Worm (Caenorhabditis elegans) whole organism, L4 larva: ENCODE data around the gene C18H7.6.

ENCODE experiments used
- aha-1 ChIP-seq: fragments of 150-350 bp; peaks from one replicate; lab custom pipeline; 2014; ENCODE audit warnings: missing biosample characterization, missing genetic modification characterization
- ceh-28 ChIP-seq: fragments of 150-350 bp; optimal IDR thresholded peaks from 2 replicates; lab custom pipeline; 2014; ENCODE audit warnings: missing biosample characterization, missing genetic modification reagents, missing genetic modification characterization
- ceh-44 ChIP-seq: fragments of 200-800 bp; sonication (Bioruptor generic); IDR thresholded peaks from 2 replicates; pipeline ENCODE4 v1.3.6; 2022; ENCODE audit warnings: missing genetic modification reagents, missing genetic modification characterization, missing compliant biosample characterization
- ces-1 ChIP-seq: fragments of 150-350 bp; sonication (generic microtip); optimal IDR thresholded peaks from 4 replicates; lab custom pipeline; 2014; ENCODE audit warnings: missing biosample characterization, missing genetic modification reagents, missing genetic modification characterization
- daf-16 ChIP-seq, 3 experiments: sonication (generic microtip); optimal IDR thresholded peaks; 2 replicates each; lab custom pipeline; 2016 to 2017; ENCODE audit warnings: missing genetic modification characterization in 3 of 3, missing genetic modification reagents in 3 of 3, mild to moderate bottlenecking in 2 of 3, missing compliant biosample characterization in 2 of 3, missing biosample characterization in 1 of 3, moderate library complexity in 1 of 3
- dmd-6 ChIP-seq: fragments of 200-800 bp; sonication (Bioruptor generic); IDR thresholded peaks from 2 replicates; pipeline ENCODE4 v1.3.6; 2022; ENCODE audit warnings: missing genetic modification reagents, missing genetic modification characterization, missing compliant biosample characterization
- egl-27 ChIP-seq: sonication (generic microtip); optimal IDR thresholded peaks from 3 replicates; lab custom pipeline; 2017; ENCODE audit warnings: missing biosample characterization, missing genetic modification reagents, missing genetic modification characterization
- egl-43 ChIP-seq: fragments of 200-800 bp; sonication (Bioruptor generic); IDR thresholded peaks from 2 replicates; pipeline ENCODE4 v1.3.6; 2022; ENCODE audit warnings: missing genetic modification reagents, missing genetic modification characterization, missing compliant biosample characterization
- gei-8 ChIP-seq: fragments of 200-800 bp; sonication (Bioruptor generic); optimal IDR thresholded peaks from 2 replicates; lab custom pipeline; 2018; ENCODE audit warnings: mild to moderate bottlenecking, missing genetic modification characterization, missing compliant biosample characterization
- lin-13 ChIP-seq: fragments of 150-350 bp; optimal IDR thresholded peaks from 2 replicates; lab custom pipeline; 2014; ENCODE audit warnings: missing biosample characterization, missing genetic modification reagents, missing genetic modification characterization
- madf-5 ChIP-seq, 2 experiments: fragments of 200-800 bp; sonication (Bioruptor generic); IDR thresholded peaks; 2 replicates each; pipeline ENCODE4 v1.3.6; 2022; ENCODE audit warnings: missing compliant biosample characterization in 2 of 2, missing genetic modification characterization in 2 of 2
- mdl-1 ChIP-seq, 2 experiments: fragments of 150-350 bp in 1 of 2; sonication (generic microtip) in 1 of 2; optimal IDR thresholded peaks; 2 replicates each; lab custom pipeline; 2014 to 2017; ENCODE audit warnings: missing biosample characterization in 2 of 2, missing genetic modification characterization in 2 of 2
- mdt-29 ChIP-seq: fragments of 200-800 bp; sonication (Bioruptor generic); IDR thresholded peaks from 2 replicates; pipeline ENCODE4 v1.3.6; 2022; ENCODE audit warnings: missing genetic modification reagents, missing genetic modification characterization, missing compliant biosample characterization
- mxl-2 ChIP-seq: fragments of 200-800 bp; sonication (Bioruptor generic); conservative IDR thresholded peaks from 2 replicates; pipeline ENCODE4 v1.3.6; 2022; ENCODE audit warnings: missing genetic modification reagents, missing genetic modification characterization, missing compliant biosample characterization
- nhr-41 ChIP-seq: fragments of 200-800 bp; sonication (Bioruptor generic); IDR thresholded peaks from 2 replicates; pipeline ENCODE4 v1.3.6; 2022; ENCODE audit warnings: missing genetic modification reagents, missing genetic modification characterization, missing compliant biosample characterization
- nhr-6 ChIP-seq: fragments of 150-350 bp; optimal IDR thresholded peaks from 2 replicates; lab custom pipeline; 2014; ENCODE audit warnings: missing biosample characterization, missing genetic modification characterization
- nhr-77 ChIP-seq: fragments of 150-350 bp; optimal IDR thresholded peaks from 2 replicates; lab custom pipeline; 2014; ENCODE audit warnings: missing biosample characterization, missing genetic modification characterization
- pha-4 ChIP-seq, 2 experiments: fragments of 150-350 bp in 1 of 2; fragments of 200-800 bp in 1 of 2; sonication (Bioruptor generic) in 1 of 2; IDR thresholded peaks in 1 of 2; optimal IDR thresholded peaks in 1 of 2; 2 replicates each; pipeline versions ENCODE4 v1.3.6 to Lab custom; 2014 to 2022; ENCODE audit warnings: missing genetic modification characterization in 2 of 2, missing genetic modification reagents in 2 of 2, missing biosample characterization in 1 of 2, missing compliant biosample characterization in 1 of 2
- rbr-2 ChIP-seq: sonication (generic microtip); optimal IDR thresholded peaks from 2 replicates; lab custom pipeline; 2016; ENCODE audit warnings: missing genotype, missing genetic modification characterization, missing compliant biosample characterization
- saeg-2 ChIP-seq: fragments of 200-800 bp; sonication (Bioruptor generic); IDR thresholded peaks from 2 replicates; pipeline ENCODE4 v1.3.6; 2022; ENCODE audit warnings: missing genetic modification reagents, missing genetic modification characterization, missing compliant biosample characterization
- sdz-12 ChIP-seq: fragments of 200-800 bp; sonication (Bioruptor generic); optimal IDR thresholded peaks from 2 replicates; lab custom pipeline; 2018; ENCODE audit warnings: mild to moderate bottlenecking, missing genetic modification characterization, missing compliant biosample characterization
- set-16 ChIP-seq: fragments of 200-800 bp; sonication (Bioruptor generic); IDR thresholded peaks from 2 replicates; pipeline ENCODE4 v1.3.6; 2022; ENCODE audit warnings: missing genetic modification reagents, missing genetic modification characterization, missing compliant biosample characterization
- skn-1 ChIP-seq: fragments of 150-350 bp; optimal IDR thresholded peaks from 2 replicates; lab custom pipeline; 2014; ENCODE audit warnings: missing biosample characterization, missing genetic modification characterization
- snpc-1.2 ChIP-seq: fragments of 200-800 bp; sonication (Bioruptor generic); IDR thresholded peaks from 2 replicates; pipeline ENCODE4 v1.3.6; 2022; ENCODE audit warnings: missing genetic modification reagents, missing genetic modification characterization, missing compliant biosample characterization
- spr-1 ChIP-seq: sonication (generic microtip); optimal IDR thresholded peaks from 2 replicates; lab custom pipeline; 2016; ENCODE audit warnings: mild to moderate bottlenecking, missing genetic modification characterization, missing compliant biosample characterization
- unc-130 ChIP-seq: sonication (generic microtip); optimal IDR thresholded peaks from 2 replicates; lab custom pipeline; 2016; ENCODE audit warnings: missing genetic modification reagents, missing genetic modification characterization, missing compliant biosample characterization
- unc-39 ChIP-seq: sonication (generic microtip); optimal IDR thresholded peaks from 2 replicates; lab custom pipeline; 2017; ENCODE audit warnings: missing biosample characterization, missing genetic modification characterization
- unc-62 ChIP-seq, 3 experiments: fragments of 150-350 bp in 1 of 3; sonication (generic microtip); optimal IDR thresholded peaks in 2 of 3; peaks in 1 of 3; 1 replicate in 1 of 3; 2 replicates in 2 of 3; lab custom pipeline; 2014 to 2017; ENCODE audit warnings: missing biosample characterization in 3 of 3, missing genetic modification characterization in 3 of 3, missing genetic modification reagents in 3 of 3, missing genotype in 1 of 3
- ztf-7 ChIP-seq: fragments of 150-350 bp; optimal IDR thresholded peaks from 2 replicates; lab custom pipeline; 2014; ENCODE audit warnings: missing biosample characterization, missing genetic modification characterization

Gene C18H7.6

DNA sequence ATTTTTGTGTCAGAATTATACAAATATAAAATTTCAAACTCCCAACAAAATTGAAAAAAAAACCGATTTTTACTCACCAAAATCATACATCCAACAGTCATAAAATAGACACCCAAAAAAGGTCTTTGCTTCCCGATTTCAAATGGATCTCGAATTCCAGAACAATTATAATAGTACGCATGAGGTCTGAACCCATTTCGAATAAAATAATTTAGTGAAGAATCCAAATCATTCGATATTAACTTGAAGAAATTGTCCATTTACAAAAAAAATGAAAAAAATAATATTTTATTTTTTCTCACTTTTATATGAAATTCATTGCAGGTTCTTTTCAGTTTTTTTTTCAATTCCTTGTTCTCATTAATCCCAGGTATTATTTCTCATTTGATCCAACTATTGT is 9.3 kb upstream of the C18H7.6 start, which contains the start of gene srt-59:
Gene srt-59 (minus strand): TSS at position 101 of the 400 bp plus-strand sequence.
- TF ChIP-seq lin-13 (GFP tag; lab: Kevin White, UChicago), result no peak
- TF ChIP-seq pha-4 (GFP tag; IDR thresholded peaks at IDR 0.05; lab: Robert Waterston, UW), result no peak
- no peak for TF ChIP-seq pha-4 (tag; optimal IDR thresholded peaks at IDR 0.05; lab: Kevin White, UChicago)

DNA sequence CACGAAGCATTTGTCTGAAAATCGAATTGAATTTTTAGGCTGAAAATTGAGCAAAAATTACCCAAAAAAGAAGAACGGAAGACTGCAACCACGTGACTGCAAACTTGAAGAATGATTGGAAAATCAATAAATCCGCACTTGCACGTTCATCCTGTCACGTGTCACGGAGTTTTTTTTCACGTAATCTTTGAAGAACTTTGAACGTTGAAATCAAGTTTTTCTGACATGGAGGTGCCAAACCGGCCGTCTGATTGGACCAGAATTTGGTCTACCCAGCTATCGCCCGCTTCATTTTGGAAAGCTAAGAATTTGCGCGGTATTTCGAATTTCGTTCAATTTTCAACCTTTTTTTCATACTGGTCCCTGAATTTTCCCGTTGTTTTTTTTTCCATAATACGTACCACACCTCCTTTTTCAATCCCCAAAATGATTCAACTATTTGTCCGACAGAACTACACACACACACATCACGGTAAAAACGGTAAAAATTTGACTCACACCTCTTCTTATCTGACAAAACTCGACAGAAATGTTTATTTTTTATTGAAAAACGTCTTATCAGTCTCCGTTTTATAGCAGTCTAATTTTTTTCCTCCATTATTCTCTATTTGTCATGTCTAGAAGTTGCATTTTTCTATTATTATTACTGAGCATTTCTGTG is 4.1 kb upstream of the C18H7.6 start, which contains the start of the genes C18H7.7 and C18H7.11:
Gene C18H7.7 (minus strand): TSS at position 101 of the 661 bp plus-strand sequence.
Gene C18H7.11 (plus strand): TSS at position 611 of the 661 bp plus-strand sequence.
- TF ChIP-seq nhr-41 (GFP tag; lab: Robert Waterston, UW) (no peak), daf-16 (GFP tag; optimal IDR thresholded peaks at IDR 0.05; lab: Kevin White, UChicago) (no peak), daf-16 (tag; optimal IDR thresholded peaks at IDR 0.05; lab: Kevin White, UChicago) (peak; percentile 31), dmd-6 (peak; percentile 27; the same call in 1 of the 2 replicates)

DNA sequence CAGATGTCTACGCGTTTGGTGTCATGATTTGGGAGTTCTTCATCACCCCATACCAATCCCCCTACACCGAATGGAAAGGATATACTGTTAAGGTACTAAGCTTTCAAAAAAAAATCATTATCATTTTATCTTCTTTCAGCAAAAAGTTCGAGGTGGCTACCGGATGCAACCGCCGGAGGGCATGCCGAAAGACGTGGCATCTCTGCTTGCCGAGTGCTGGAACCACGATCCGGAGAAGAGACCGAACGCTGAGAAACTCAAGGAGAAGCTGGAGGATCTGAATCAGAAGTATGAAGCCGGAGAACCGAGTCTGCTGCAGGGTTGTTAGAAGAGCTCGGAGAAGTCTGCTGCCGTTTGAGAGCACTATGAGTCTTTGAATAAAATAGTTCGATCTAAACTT is 2.6 kb upstream of the C18H7.6 start:
- TF ChIP-seq set-16 (peak; percentile 69), aha-1 (tag; lab: Kevin White, UChicago) (peak; percentile 92), egl-27 (tag; lab: Kevin White, UChicago) (no peak)
- TF ChIP-seq, all 104 proteins: peak for 2

DNA sequence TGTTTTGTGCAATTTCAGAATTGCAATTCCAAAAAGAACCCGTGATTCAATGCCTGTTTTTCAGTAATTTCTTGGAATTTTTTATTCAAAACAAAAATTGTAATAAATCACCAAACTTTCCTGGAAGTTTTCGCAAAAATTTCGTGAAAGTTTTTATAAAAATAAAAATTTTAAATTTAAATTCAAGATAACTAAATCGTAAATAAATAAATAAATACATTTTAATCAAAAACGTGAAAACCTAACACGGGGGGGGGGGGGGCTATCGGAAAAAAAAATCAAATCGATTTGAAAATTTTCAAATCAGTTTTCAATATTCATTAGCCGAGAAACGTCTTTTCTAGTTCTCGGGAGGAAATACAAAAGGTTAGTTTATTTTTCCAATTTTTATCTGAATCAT is 744 bp upstream of the C18H7.6 start, which contains the start of gene C18H7.4:
Gene C18H7.4 (plus strand): TSS at position 301 of the 400 bp plus-strand sequence.
- TF ChIP-seq snpc-1.2 (GFP tag; lab: Robert Waterston, UW), result no peak
- TF ChIP-seq nhr-77 (tag; lab: Kevin White, UChicago), result no peak
- no peak for TF ChIP-seq gei-8
- no peak for TF ChIP-seq ztf-7
- no peak for TF ChIP-seq rbr-2
- TF ChIP-seq nhr-6, result no peak
- TF ChIP-seq skn-1 (tag; lab: Kevin White, UChicago), result no peak
- TF ChIP-seq ceh-28 (tag; lab: Kevin White, UChicago), result no peak
- TF ChIP-seq unc-130, result no peak

DNA sequence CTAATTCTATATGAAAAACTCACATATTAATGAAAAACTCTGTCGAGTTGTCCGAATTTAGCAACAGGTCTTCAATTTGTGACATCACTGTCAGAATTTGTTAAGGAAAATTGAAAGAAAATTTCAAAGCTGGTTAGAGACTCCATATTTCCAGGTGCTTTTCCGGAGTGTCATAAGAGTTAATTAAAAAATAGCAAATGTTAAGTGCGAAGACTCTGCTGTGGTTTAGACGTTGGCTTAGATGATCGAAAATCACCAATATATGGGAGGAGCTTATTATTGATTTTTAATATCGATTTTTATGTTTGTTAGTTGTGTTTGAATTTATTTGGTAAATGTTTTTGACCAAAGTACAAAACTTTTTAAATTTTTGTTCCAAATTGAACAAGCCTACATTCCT is 4.6 kb downstream of the C18H7.6 start, which contains the start of gene C18H7.12:
Gene C18H7.12 (minus strand): TSS at position 101 of the 400 bp plus-strand sequence.
- TF ChIP-seq snpc-1.2 (GFP tag; lab: Robert Waterston, UW) (no peak), sdz-12 (no peak), spr-1 (tag; lab: Kevin White, UChicago) (no peak), madf-5 (GFP tag; IDR thresholded peaks at IDR 0.05; lab: Robert Waterston, UW) (no peak), nhr-41 (GFP tag; lab: Robert Waterston, UW) (no peak), ceh-44 (GFP tag; lab: Robert Waterston, UW) (no peak), mdt-29 (no peak), egl-43 (GFP tag; lab: Robert Waterston, UW) (no peak), unc-39 (tag; lab: Kevin White, UChicago) (no peak), mdl-1 (tag; optimal IDR thresholded peaks at IDR 0.05; lab: Kevin White, UChicago) (no peak), ces-1 (GFP tag; lab: Kevin White, UChicago) (no peak), mxl-2 (GFP tag; lab: Robert Waterston, UW) (no peak), saeg-2 (GFP tag; lab: Robert Waterston, UW) (no peak), gei-8 (no peak)

DNA sequence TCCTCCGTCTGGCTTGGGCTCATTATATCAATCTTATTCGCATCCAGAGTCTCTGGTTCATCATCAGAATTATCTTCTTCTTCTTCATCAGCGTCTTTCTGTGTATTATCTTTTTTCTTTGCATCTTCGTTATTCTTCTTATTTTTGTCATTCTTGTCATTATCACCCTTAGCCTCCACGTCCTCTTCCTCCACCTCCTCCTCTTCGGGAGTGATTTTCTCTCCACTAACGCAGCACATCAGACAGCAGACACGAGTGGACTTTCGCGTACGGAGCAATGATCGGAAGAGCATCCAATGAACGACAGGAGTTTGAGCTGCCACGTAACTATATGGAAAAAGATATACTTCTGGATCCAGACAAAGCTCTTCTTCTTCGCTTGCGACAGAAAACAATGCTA is 8.2 kb downstream of the C18H7.6 start:
- TF ChIP-seq unc-62 (GFP tag; optimal IDR thresholded peaks at IDR 0.05 in 1 of 2; lab: Kevin White, UChicago) (peak in 1 of 2 experiments; percentile 59), unc-62 (tag; optimal IDR thresholded peaks at IDR 0.05; lab: Kevin White, UChicago) (no peak), lin-13 (GFP tag; lab: Kevin White, UChicago) (no peak)
